Worm (Caenorhabditis elegans): ENCODE measurements around the gene fbxa-142.

DNA sequence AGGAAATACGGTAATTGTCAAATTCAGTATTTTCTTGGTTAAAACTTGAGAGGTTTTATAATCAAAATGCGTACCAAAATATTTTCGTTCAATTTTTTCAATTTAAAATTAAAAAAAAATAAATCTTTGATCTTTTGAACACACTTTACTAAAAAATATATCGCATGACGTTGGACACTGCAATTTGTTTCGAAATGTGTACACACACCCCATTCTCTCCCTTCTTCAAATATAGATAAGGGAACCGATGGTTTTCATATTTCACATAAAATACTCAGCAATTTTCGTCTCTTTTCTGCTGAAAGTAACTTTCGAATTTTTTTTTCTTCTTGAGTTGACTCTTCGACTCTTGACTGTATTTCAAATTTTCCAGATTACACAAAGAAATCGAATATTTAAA, 9.7 kb downstream of the fbxa-142 start:
- no peak for TF ChIP-seq ceh-36 (tag; optimal IDR thresholded peaks at IDR 0.05)
- no peak for TF ChIP-seq F13C5.2 (tag; optimal IDR thresholded peaks at IDR 0.05)
- no peak for TF ChIP-seq scrt-1 (GFP tag; IDR thresholded peaks at IDR 0.05)
- TF ChIP-seq aly-1 (tag; optimal IDR thresholded peaks at IDR 0.05): no peak
- no peak for TF ChIP-seq B0310.2 (tag; optimal IDR thresholded peaks at IDR 0.05)

All from whole organism, early embryonic.